4 worm cellular contexts compared by ENCODE assay signal in genomic region chrX:4616832-4617231, ce11.
A peak's percentile ranks its signal among the peaks of the same experiment; 100 is the strongest.
TF ChIP-seq lines count a peak whose summit lies in the region.

No protein-coding gene starts in this region.

TF ChIP-seq in whole organism, L2 larva, 48 proteins besides CTCF, POLR2A, EP300 and RAD21:
- TF ChIP-seq nhr-6 (tag; optimal IDR thresholded peaks at IDR 0.05; lab: Kevin White, UChicago) (no peak), nhr-10 (tag; optimal IDR thresholded peaks at IDR 0.05; lab: Kevin White, UChicago) (no peak), ceh-82 (tag; optimal IDR thresholded peaks at IDR 0.05; lab: Kevin White, UChicago) (no peak), C34F6.9 (tag; optimal IDR thresholded peaks at IDR 0.05; lab: Kevin White, UChicago) (no peak), R02D3.7 (tag; optimal IDR thresholded peaks at IDR 0.05; lab: Kevin White, UChicago) (no peak), F13H6.1 (tag; optimal IDR thresholded peaks at IDR 0.05; lab: Kevin White, UChicago) (no peak), elt-3 (tag; optimal IDR thresholded peaks at IDR 0.05; lab: Kevin White, UChicago) (no peak), skn-1 (tag; optimal IDR thresholded peaks at IDR 0.05; lab: Kevin White, UChicago) (no peak), nhr-129 (tag; optimal IDR thresholded peaks at IDR 0.05; lab: Kevin White, UChicago) (peak; percentile 42), unc-55 (GFP tag; optimal IDR thresholded peaks at IDR 0.05; lab: Kevin White, UChicago) (peak; percentile 51), egl-27 (tag; optimal IDR thresholded peaks at IDR 0.05; lab: Kevin White, UChicago) (no peak), gmeb-1 (tag; optimal IDR thresholded peaks at IDR 0.05; lab: Kevin White, UChicago) (no peak), nhr-77 (tag; optimal IDR thresholded peaks at IDR 0.05; lab: Kevin White, UChicago) (no peak), lsy-2 (tag; optimal IDR thresholded peaks at IDR 0.05; lab: Kevin White, UChicago) (peak in 1 of 2 experiments; percentile 2), unc-39 (tag; optimal IDR thresholded peaks at IDR 0.05; lab: Kevin White, UChicago) (no peak), elt-1 (tag; optimal IDR thresholded peaks at IDR 0.05; lab: Kevin White, UChicago) (no peak), unc-62 (GFP tag; optimal IDR thresholded peaks at IDR 0.05; lab: Kevin White, UChicago) (no peak), nhr-12 (tag; optimal IDR thresholded peaks at IDR 0.05; lab: Kevin White, UChicago) (no peak), peb-1 (tag; optimal IDR thresholded peaks at IDR 0.05; lab: Kevin White, UChicago) (no peak)

TF ChIP-seq in whole organism, L4 larva, 104 proteins besides CTCF, POLR2A, EP300 and RAD21 (continues in another document):
- TF ChIP-seq ama-1 (optimal IDR thresholded peaks at IDR 0.05; lab: Kevin White, UChicago) (no peak), ces-1 (GFP tag; optimal IDR thresholded peaks at IDR 0.05; lab: Kevin White, UChicago) (no peak), Y75B8A.6 (GFP tag; IDR thresholded peaks at IDR 0.05; lab: Robert Waterston, UW) (no peak), egl-43 (GFP tag; IDR thresholded peaks at IDR 0.05; lab: Robert Waterston, UW) (0 out of 2 replicates have a peak, but pooled peaks have one; percentile 59), lir-3 (tag; optimal IDR thresholded peaks at IDR 0.05; lab: Kevin White, UChicago) (no peak), ceh-32 (tag; optimal IDR thresholded peaks at IDR 0.05; lab: Kevin White, UChicago; ENCODE audit: poor library complexity) (no peak), ztf-11 (tag; optimal IDR thresholded peaks at IDR 0.05; lab: Kevin White, UChicago) (no peak), pqm-1 (tag; optimal IDR thresholded peaks at IDR 0.05; lab: Kevin White, UChicago) (no peak), saeg-2 (GFP tag; IDR thresholded peaks at IDR 0.05; lab: Robert Waterston, UW) (no peak), dpl-1 (GFP tag; optimal IDR thresholded peaks at IDR 0.05; lab: Kevin White, UChicago) (peak; percentile 23), lin-13 (GFP tag; optimal IDR thresholded peaks at IDR 0.05; lab: Kevin White, UChicago) (peak; percentile 1), zag-1 (tag; optimal IDR thresholded peaks at IDR 0.05; lab: Kevin White, UChicago) (no peak), madf-9 (GFP tag; conservative IDR thresholded peaks at IDR 0.05; lab: Robert Waterston, UW) (no peak), zip-2 (tag; optimal IDR thresholded peaks at IDR 0.05; lab: Kevin White, UChicago) (no peak), rbr-2 (tag; optimal IDR thresholded peaks at IDR 0.05; lab: Kevin White, UChicago) (peak; percentile 46), hif-1 (tag; optimal IDR thresholded peaks at IDR 0.05; lab: Kevin White, UChicago) (peak in 1 of 2 experiments; percentile 29), ZK546.5 (tag; optimal IDR thresholded peaks at IDR 0.05; lab: Kevin White, UChicago) (no peak), spr-3 (GFP tag; optimal IDR thresholded peaks at IDR 0.05; lab: Kevin White, UChicago) (no peak), tra-1 (GFP tag; IDR thresholded peaks at IDR 0.05; lab: Robert Waterston, UW) (peak; percentile 22; the same call in 1 of the 2 replicates), nhr-76 (tag; optimal IDR thresholded peaks at IDR 0.05; lab: Kevin White, UChicago) (no peak), dmd-9 (GFP tag; IDR thresholded peaks at IDR 0.05; lab: Robert Waterston, UW) (no peak), D1046.2 (GFP tag; IDR thresholded peaks at IDR 0.05; lab: Robert Waterston, UW) (no peak), daf-12 (tag; optimal IDR thresholded peaks at IDR 0.05; lab: Kevin White, UChicago) (no peak), arid-1 (GFP tag; conservative IDR thresholded peaks at IDR 0.05; lab: Robert Waterston, UW) (no peak), lim-7 (GFP tag; IDR thresholded peaks at IDR 0.05; lab: Robert Waterston, UW) (no peak), nhr-42 (GFP tag; IDR thresholded peaks at IDR 0.05; lab: Robert Waterston, UW) (no peak)

TF ChIP-seq in whole organism, late embryonic, 69 proteins besides CTCF, POLR2A, EP300 and RAD21 (continues in another document):
- TF ChIP-seq ceh-18 (tag; optimal IDR thresholded peaks at IDR 0.05; lab: Kevin White, UChicago) = peak; percentile 22
- peak; percentile 2 for TF ChIP-seq nhr-232 (tag; optimal IDR thresholded peaks at IDR 0.05; lab: Kevin White, UChicago)
- no peak for TF ChIP-seq ceh-6 (GFP tag; optimal IDR thresholded peaks at IDR 0.05; lab: Kevin White, UChicago)
- TF ChIP-seq che-1 (tag; optimal IDR thresholded peaks at IDR 0.05; lab: Kevin White, UChicago) = peak; percentile 32
- no peak for TF ChIP-seq mec-3 (tag; optimal IDR thresholded peaks at IDR 0.05; lab: Kevin White, UChicago; ENCODE audit: borderline replicate concordance)
- TF ChIP-seq hlh-8 (tag; optimal IDR thresholded peaks at IDR 0.05; lab: Kevin White, UChicago) = no peak
- peak; percentile 7 for TF ChIP-seq fkh-6 (tag; optimal IDR thresholded peaks at IDR 0.05; lab: Kevin White, UChicago)
- TF ChIP-seq F13H6.1 (tag; optimal IDR thresholded peaks at IDR 0.05; lab: Kevin White, UChicago) = no peak
- TF ChIP-seq ceh-48 (tag; optimal IDR thresholded peaks at IDR 0.05; lab: Kevin White, UChicago) = peak; percentile 63
- peak; percentile 81 for TF ChIP-seq ceh-34 (tag; optimal IDR thresholded peaks at IDR 0.05; lab: Kevin White, UChicago)
- TF ChIP-seq hlh-15 (tag; optimal IDR thresholded peaks at IDR 0.05; lab: Kevin White, UChicago) = no peak
- TF ChIP-seq ahr-1 (tag; optimal IDR thresholded peaks at IDR 0.05; lab: Kevin White, UChicago) = no peak
- no peak for TF ChIP-seq pha-4 (tag; optimal IDR thresholded peaks at IDR 0.05; lab: Kevin White, UChicago)
- no peak for TF ChIP-seq fkh-10 (GFP tag; optimal IDR thresholded peaks at IDR 0.05; lab: Kevin White, UChicago)
- TF ChIP-seq sdc-2 (tag; optimal IDR thresholded peaks at IDR 0.05; lab: Kevin White, UChicago) = peak; percentile 61
- TF ChIP-seq K09A11.1 (tag; optimal IDR thresholded peaks at IDR 0.05; lab: Kevin White, UChicago; ENCODE audit: insufficient read depth) = no peak
- no peak for TF ChIP-seq K02D7.2 (tag; optimal IDR thresholded peaks at IDR 0.05; lab: Kevin White, UChicago)
- TF ChIP-seq ceh-24 (tag; optimal IDR thresholded peaks at IDR 0.05; lab: Kevin White, UChicago) = no peak
- no peak for TF ChIP-seq syd-9 (tag; optimal IDR thresholded peaks at IDR 0.05; lab: Kevin White, UChicago)
- no peak for TF ChIP-seq pax-1 (tag; optimal IDR thresholded peaks at IDR 0.05; lab: Kevin White, UChicago)
- no peak for TF ChIP-seq dmd-4 (tag; optimal IDR thresholded peaks at IDR 0.05; lab: Kevin White, UChicago; ENCODE audit: borderline replicate concordance)
- no peak for TF ChIP-seq ceh-2 (tag; optimal IDR thresholded peaks at IDR 0.05; lab: Kevin White, UChicago)
- TF ChIP-seq npax-4 (tag; optimal IDR thresholded peaks at IDR 0.05; lab: Kevin White, UChicago) = no peak
- TF ChIP-seq dve-1 (tag; optimal IDR thresholded peaks at IDR 0.05; lab: Kevin White, UChicago) = no peak
- peak; percentile 38 for TF ChIP-seq eyg-1 (tag; optimal IDR thresholded peaks at IDR 0.05; lab: Kevin White, UChicago)
- no peak for TF ChIP-seq lim-6 (tag; optimal IDR thresholded peaks at IDR 0.05; lab: Kevin White, UChicago)
- TF ChIP-seq pha-2 (tag; optimal IDR thresholded peaks at IDR 0.05; lab: Kevin White, UChicago) = no peak

TF ChIP-seq in whole organism, mixed stage, embryonic, 35 proteins besides CTCF, POLR2A, EP300 and RAD21:
- peak; percentile 87 for TF ChIP-seq ceh-39 (tag; optimal IDR thresholded peaks at IDR 0.05; lab: Kevin White, UChicago)
- no peak for TF ChIP-seq unc-39 (tag; optimal IDR thresholded peaks at IDR 0.05; lab: Kevin White, UChicago)
- peak; percentile 37 for TF ChIP-seq unc-120 (tag; optimal IDR thresholded peaks at IDR 0.05; lab: Kevin White, UChicago; ENCODE audit: poor library complexity, severe bottlenecking)
- peak; percentile 82 for TF ChIP-seq sptf-1 (tag; optimal IDR thresholded peaks at IDR 0.05; lab: Kevin White, UChicago)
- peak; percentile 62 for TF ChIP-seq lin-13 (tag; optimal IDR thresholded peaks at IDR 0.05; lab: Kevin White, UChicago)
- no peak for TF ChIP-seq nhr-12 (tag; optimal IDR thresholded peaks at IDR 0.05; lab: Kevin White, UChicago)
- TF ChIP-seq lin-32 (GFP tag; optimal IDR thresholded peaks at IDR 0.05; lab: Kevin White, UChicago) = peak; percentile 51
- peak; percentile 49 for TF ChIP-seq ces-1 (GFP tag; optimal IDR thresholded peaks at IDR 0.05; lab: Kevin White, UChicago)
- TF ChIP-seq mls-2 (tag; optimal IDR thresholded peaks at IDR 0.05; lab: Kevin White, UChicago) = peak; percentile 75
- no peak for TF ChIP-seq elt-1 (tag; optimal IDR thresholded peaks at IDR 0.05; lab: Kevin White, UChicago; ENCODE audit: borderline replicate concordance, insufficient read depth)
- no peak for TF ChIP-seq pha-4 (tag; optimal IDR thresholded peaks at IDR 0.05; lab: Kevin White, UChicago)
- peak; percentile 68 for TF ChIP-seq drap-1 (GFP tag; optimal IDR thresholded peaks at IDR 0.05; lab: Kevin White, UChicago)
- peak; percentile 50 for TF ChIP-seq nhr-2 (tag; optimal IDR thresholded peaks at IDR 0.05; lab: Kevin White, UChicago)
- peak; percentile 36 for TF ChIP-seq lsy-2 (tag; optimal IDR thresholded peaks at IDR 0.05; lab: Kevin White, UChicago)
- peak; percentile 44 for TF ChIP-seq ham-2 (GFP tag; optimal IDR thresholded peaks at IDR 0.05; lab: Kevin White, UChicago)
- no peak for TF ChIP-seq hlh-1 (tag; optimal IDR thresholded peaks at IDR 0.05; lab: Kevin White, UChicago)
- TF ChIP-seq M03D4.4 (tag; optimal IDR thresholded peaks at IDR 0.05; lab: Kevin White, UChicago) = peak; percentile 41
- no peak for TF ChIP-seq flh-1 (GFP tag; optimal IDR thresholded peaks at IDR 0.05; lab: Kevin White, UChicago)
- TF ChIP-seq mep-1 (tag; optimal IDR thresholded peaks at IDR 0.05; lab: Kevin White, UChicago) = peak; percentile 73
- peak; percentile 84 for TF ChIP-seq cnd-1 (tag; optimal IDR thresholded peaks at IDR 0.05; lab: Kevin White, UChicago)
- peak; percentile 25 for TF ChIP-seq tbx-8 (GFP tag; optimal IDR thresholded peaks at IDR 0.05; lab: Kevin White, UChicago)
TF ChIP-seq in whole organism, mixed stage, embryonic: peak in this region for 15.
